Fruit fly (Drosophila melanogaster) whole organism, embryonic: ENCODE results near the gene CG3630.

Experiments
- Abd-B ChIP-seq: fragments of 200-800 bp; sonication (Bioruptor generic); optimal IDR thresholded peaks from 2 replicates; lab custom pipeline; 2018; ENCODE audit warnings: missing biosample characterization, mild to moderate bottlenecking, missing genetic modification characterization, moderate library complexity
- Antp ChIP-seq: fragments of 200-800 bp; sonication (Bioruptor generic); optimal IDR thresholded peaks from 3 replicates; lab custom pipeline; 2016; ENCODE audit warnings: missing biosample characterization, missing genetic modification characterization
- Atf-2 ChIP-seq: fragments of 200-800 bp; sonication (Bioruptor generic); optimal IDR thresholded peaks from 2 replicates; lab custom pipeline; 2016; ENCODE audit warnings: missing biosample characterization, missing genetic modification characterization
- Atf3 ChIP-seq: fragments of 200-800 bp; sonication (Bioruptor generic); optimal IDR thresholded peaks from 3 replicates; lab custom pipeline; 2016; ENCODE audit warnings: missing biosample characterization, missing genetic modification characterization
- CG10147 ChIP-seq: fragments of 200-800 bp; sonication (Bioruptor generic); optimal IDR thresholded peaks from 2 replicates; lab custom pipeline; 2019; ENCODE audit warnings: missing biosample characterization, mild to moderate bottlenecking, missing genetic modification characterization, moderate library complexity
- CG1024 ChIP-seq: fragments of 200-800 bp; sonication (Bioruptor generic); IDR thresholded peaks from 2 replicates; pipeline ENCODE4 v1.3.6; 2022; ENCODE audit warnings: missing biosample characterization, missing genetic modification characterization
- CG10979 ChIP-seq: fragments of 200-800 bp; sonication (Bioruptor generic); optimal IDR thresholded peaks from 2 replicates; lab custom pipeline; 2018; ENCODE audit warnings: missing biosample characterization, mild to moderate bottlenecking, missing genetic modification characterization, moderate library complexity
- CG12299 ChIP-seq: fragments of 200-800 bp; sonication (Bioruptor generic); optimal IDR thresholded peaks from 2 replicates; lab custom pipeline; 2018; ENCODE audit warnings: missing biosample characterization, mild to moderate bottlenecking, missing genetic modification characterization
- CG13287 ChIP-seq: fragments of 200-800 bp; sonication (Bioruptor generic); IDR thresholded peaks from 2 replicates; pipeline ENCODE4 v1.3.6; 2022; ENCODE audit warnings: missing biosample characterization, missing genetic modification characterization; ENCODE audit not compliant: partially characterized antibody
- CG17359 ChIP-seq: fragments of 200-800 bp; sonication (Bioruptor generic); optimal IDR thresholded peaks from 3 replicates; lab custom pipeline; 2018; ENCODE audit warnings: missing biosample characterization, mild to moderate bottlenecking, missing genetic modification characterization, moderate library complexity
- CG18599 ChIP-seq: fragments of 200-800 bp; sonication (Bioruptor generic); optimal IDR thresholded peaks from 3 replicates; lab custom pipeline; 2017; ENCODE audit warnings: missing biosample characterization, missing genetic modification characterization, mild to moderate bottlenecking, moderate library complexity, missing genetic modification reagents
- CG18619 ChIP-seq: fragments of 200-800 bp; sonication (Bioruptor generic); optimal IDR thresholded peaks from 3 replicates; lab custom pipeline; 2017; ENCODE audit warnings: missing biosample characterization, mild to moderate bottlenecking, missing genetic modification characterization
- CG2120 ChIP-seq: fragments of 200-800 bp; sonication (Bioruptor generic); optimal IDR thresholded peaks from 3 replicates; lab custom pipeline; 2016; ENCODE audit warnings: missing biosample characterization, missing genetic modification characterization
- CG30403 ChIP-seq: fragments of 200-800 bp; sonication (Bioruptor generic); optimal IDR thresholded peaks from 3 replicates; lab custom pipeline; 2016; ENCODE audit warnings: missing biosample characterization, missing genetic modification characterization
- CG3065 ChIP-seq: fragments of 200-800 bp; sonication (Bioruptor generic); optimal IDR thresholded peaks from 2 replicates; lab custom pipeline; 2016; ENCODE audit warnings: missing biosample characterization, missing genetic modification characterization
- CG34224 ChIP-seq: fragments of 200-800 bp; sonication (Bioruptor generic); IDR thresholded peaks from 3 replicates; pipeline ENCODE4 v1.3.6; 2022; ENCODE audit warnings: missing biosample characterization, missing genetic modification characterization; ENCODE audit not compliant: partially characterized antibody
- CG6689 ChIP-seq: fragments of 200-800 bp; sonication (Bioruptor generic); IDR thresholded peaks from 2 replicates; pipeline ENCODE4 v1.3.6; 2022; ENCODE audit warnings: missing biosample characterization, missing genetic modification characterization
- CG6854 ChIP-seq: fragments of 200-800 bp; sonication (Bioruptor generic); optimal IDR thresholded peaks from 3 replicates; lab custom pipeline; 2017; ENCODE audit warnings: missing biosample characterization, mild to moderate bottlenecking, missing genetic modification characterization
- CG9876 ChIP-seq: fragments of 200-800 bp; sonication (Bioruptor generic); optimal IDR thresholded peaks from 2 replicates; lab custom pipeline; 2016; ENCODE audit warnings: missing biosample characterization, missing genetic modification characterization
- CG9932 ChIP-seq: fragments of 200-800 bp; sonication (Bioruptor generic); IDR thresholded peaks from 2 replicates; pipeline ENCODE4 v1.3.6; 2022; ENCODE audit warnings: missing biosample characterization, missing genetic modification characterization
- Camta ChIP-seq: fragments of 200-800 bp; sonication (Bioruptor generic); optimal IDR thresholded peaks from 2 replicates; lab custom pipeline; 2016; ENCODE audit warnings: missing biosample characterization, missing genetic modification characterization
- D ChIP-seq, 2 experiments: fragments of 200-800 bp in 1 of 2; fragments of >200 bp in 1 of 2; sonication (Bioruptor generic) in 1 of 2; optimal IDR thresholded peaks; 2 replicates in 1 of 2; 3 replicates in 1 of 2; lab custom pipeline; 2017; ENCODE audit warnings: mild to moderate bottlenecking in 1 of 2, missing biosample characterization in 1 of 2, missing genetic modification characterization in 1 of 2, missing genetic modification reagents in 1 of 2
- Fer3 ChIP-seq: fragments of 200-800 bp; sonication (Bioruptor generic); optimal IDR thresholded peaks from 2 replicates; lab custom pipeline; 2018; ENCODE audit warnings: missing biosample characterization, mild to moderate bottlenecking, missing genetic modification characterization, moderate library complexity
- Gug ChIP-seq: fragments of 200-800 bp; sonication (Bioruptor generic); IDR thresholded peaks from 4 replicates; pipeline ENCODE4 v1.3.6; 2022; ENCODE audit warnings: missing biosample characterization, missing genetic modification characterization
- HLHmδ ChIP-seq: fragments of 200-800 bp; sonication (Bioruptor generic); optimal IDR thresholded peaks from 2 replicates; lab custom pipeline; 2018; ENCODE audit warnings: missing biosample characterization, mild to moderate bottlenecking, missing genetic modification characterization, moderate library complexity
- Lim3 ChIP-seq: fragments of 200-800 bp; sonication (Bioruptor generic); IDR thresholded peaks from 2 replicates; pipeline ENCODE4 v1.3.6; 2022; ENCODE audit warnings: missing biosample characterization, missing genetic modification characterization
- Mad ChIP-seq: fragments of 200-800 bp; sonication (Bioruptor generic); optimal IDR thresholded peaks from 2 replicates; lab custom pipeline; 2016; ENCODE audit warnings: missing biosample characterization, missing genetic modification characterization
- Med ChIP-seq: fragments of 200-800 bp; sonication (Bioruptor generic); peaks from one replicate; lab custom pipeline; 2016; ENCODE audit warnings: missing biosample characterization, missing genetic modification characterization, mild to moderate bottlenecking, inconsistent platforms, moderate library complexity
- Myb ChIP-seq: fragments of 200-800 bp; sonication (Bioruptor generic); optimal IDR thresholded peaks from 2 replicates; lab custom pipeline; 2016; ENCODE audit warnings: missing biosample characterization, missing genetic modification characterization
- Nf-YC ChIP-seq: fragments of 200-800 bp; optimal IDR thresholded peaks from 3 replicates; lab custom pipeline; 2019; ENCODE audit warnings: missing biosample characterization, mild to moderate bottlenecking, missing genetic modification characterization, moderate library complexity
- Optix ChIP-seq: fragments of 200-800 bp; sonication (Bioruptor generic); IDR thresholded peaks from 3 replicates; pipeline ENCODE4 v1.3.6; 2022; ENCODE audit warnings: missing biosample characterization, missing genetic modification characterization
- Trl ChIP-seq, 3 experiments: fragments of >200 bp in 2 of 3; fragments of 200-800 bp in 1 of 3; sonication (Bioruptor generic) in 1 of 3; optimal IDR thresholded peaks; 2 replicates in 1 of 3; 3 replicates in 2 of 3; lab custom pipeline; 2016 to 2017; ENCODE audit warnings: missing biosample characterization in 1 of 3, missing genetic modification characterization in 1 of 3
- Xrp1 ChIP-seq: fragments of 200-800 bp; sonication (Bioruptor generic); IDR thresholded peaks from 2 replicates; pipeline ENCODE4 v1.3.6; 2022; ENCODE audit warnings: missing biosample characterization, missing genetic modification characterization
- amos ChIP-seq: fragments of 200-800 bp; sonication (Bioruptor generic); IDR thresholded peaks from 2 replicates; pipeline ENCODE4 v1.3.6; 2022; ENCODE audit warnings: missing biosample characterization, missing genetic modification characterization; ENCODE audit not compliant: partially characterized antibody
- ci ChIP-seq: fragments of 200-800 bp; sonication (Bioruptor generic); IDR thresholded peaks from 3 replicates; pipeline ENCODE4 v1.3.6; 2022; ENCODE audit warnings: missing biosample characterization, missing genetic modification characterization
- dm ChIP-seq: fragments of 200-800 bp; sonication (Bioruptor generic); optimal IDR thresholded peaks from 3 replicates; lab custom pipeline; 2016; ENCODE audit warnings: missing biosample characterization, missing genetic modification characterization
- gcm ChIP-seq: fragments of 200-800 bp; sonication (Bioruptor generic); optimal IDR thresholded peaks from 2 replicates; lab custom pipeline; 2019; ENCODE audit warnings: missing biosample characterization, mild to moderate bottlenecking, missing genetic modification characterization, moderate library complexity
- gsb ChIP-seq: fragments of 200-800 bp; sonication (Bioruptor generic); IDR thresholded peaks from 2 replicates; pipeline ENCODE4 v1.3.6; 2022; ENCODE audit warnings: missing biosample characterization, missing genetic modification characterization
- hbn ChIP-seq: fragments of 200-800 bp; sonication (Bioruptor generic); IDR thresholded peaks from 2 replicates; pipeline ENCODE4 v1.3.6; 2022; ENCODE audit warnings: missing biosample characterization, missing genetic modification characterization; ENCODE audit not compliant: partially characterized antibody
- inv ChIP-seq: fragments of 200-800 bp; sonication (Bioruptor generic); IDR thresholded peaks from 2 replicates; pipeline ENCODE4 v1.3.6; 2022; ENCODE audit warnings: missing biosample characterization, missing genetic modification characterization; ENCODE audit not compliant: partially characterized antibody
- lmd ChIP-seq: fragments of 200-800 bp; sonication (Bioruptor generic); IDR thresholded peaks from 2 replicates; pipeline ENCODE4 v1.3.6; 2022; ENCODE audit warnings: missing biosample characterization, missing genetic modification characterization
- lola ChIP-seq, 3 experiments: fragments of >200 bp in 2 of 3; fragments of 200-800 bp in 1 of 3; sonication (Bioruptor generic) in 1 of 3; optimal IDR thresholded peaks; 2 replicates each; lab custom pipeline; 2017 to 2019; ENCODE audit warnings: missing biosample characterization in 3 of 3, missing genetic modification characterization in 3 of 3, mild to moderate bottlenecking in 1 of 3, moderate library complexity in 1 of 3
- mam ChIP-seq: fragments of 200-800 bp; sonication (Bioruptor generic); optimal IDR thresholded peaks from 3 replicates; lab custom pipeline; 2016; ENCODE audit warnings: missing biosample characterization, missing genetic modification characterization
- pum ChIP-seq: fragments of 200-800 bp; sonication (Bioruptor generic); optimal IDR thresholded peaks from 2 replicates; lab custom pipeline; 2016; ENCODE audit warnings: missing biosample characterization, missing genetic modification characterization
- sob ChIP-seq: fragments of 200-800 bp; sonication (Bioruptor generic); IDR thresholded peaks from 2 replicates; pipeline ENCODE4 v1.3.6; 2022; ENCODE audit warnings: missing biosample characterization, missing genetic modification characterization
- sqz ChIP-seq: fragments of 200-800 bp; sonication (Bioruptor generic); optimal IDR thresholded peaks from 3 replicates; lab custom pipeline; 2018; ENCODE audit warnings: missing biosample characterization, mild to moderate bottlenecking, missing genetic modification characterization
- tup ChIP-seq: fragments of 200-800 bp; sonication (Bioruptor generic); optimal IDR thresholded peaks from 2 replicates; lab custom pipeline; 2016; ENCODE audit warnings: missing biosample characterization, mild to moderate bottlenecking, missing genetic modification characterization, moderate library complexity
- vnd ChIP-seq: fragments of 200-800 bp; sonication (Bioruptor generic); IDR thresholded peaks from 3 replicates; pipeline ENCODE4 v1.3.6; 2022; ENCODE audit warnings: missing biosample characterization, missing genetic modification characterization; ENCODE audit not compliant: partially characterized antibody
- z ChIP-seq: fragments of 200-800 bp; sonication (Bioruptor generic); IDR thresholded peaks from 3 replicates; pipeline ENCODE4 v1.3.6; 2022; ENCODE audit warnings: missing biosample characterization, missing genetic modification characterization

The CG3630 gene

dm6 chrX:2149478-2149877 lies 12.5 kb upstream of the CG3630 start, which contains the start of gene bcn92 (continued):
- peak in 1 of 3 experiments; percentile 21 for TF ChIP-seq lola (GFP tag; optimal IDR thresholded peaks at IDR 0.05; lab: Kevin White, UChicago)
- TF ChIP-seq Nf-YC (tag; lab: Kevin White, UChicago): peak; percentile 37
- no peak for TF ChIP-seq CG12299 (tag; lab: Kevin White, UChicago)
- TF ChIP-seq CG18619 (GFP tag; lab: Kevin White, UChicago): no peak
- no peak for TF ChIP-seq Lim3 (GFP tag; lab: Robert Waterston, UW)
- peak; percentile 96 for TF ChIP-seq hbn
- TF ChIP-seq HLHmδ (GFP tag; lab: Kevin White, UChicago): peak; percentile 4
- TF ChIP-seq Optix: 0 out of 3 replicates have a peak, but pooled peaks have one; percentile 12
- peak; percentile 65 for TF ChIP-seq CG2120 (GFP tag; lab: Kevin White, UChicago)
- peak; percentile 41 for TF ChIP-seq Antp
- TF ChIP-seq D (optimal IDR thresholded peaks at IDR 0.05; lab: Kevin White, UChicago): no peak
- TF ChIP-seq D (GFP tag; optimal IDR thresholded peaks at IDR 0.05; lab: Kevin White, UChicago): no peak
- TF ChIP-seq z (GFP tag; lab: Robert Waterston, UW): no peak
- peak; percentile 84 for TF ChIP-seq CG9932
- TF ChIP-seq CG30403: peak; percentile 61
- peak; percentile 56; the same call in 2 of the 4 replicates for TF ChIP-seq Gug (GFP tag; lab: Robert Waterston, UW)
- 0 out of 2 replicates have a peak, but pooled peaks have one; percentile 11 for TF ChIP-seq CG1024
- no peak for TF ChIP-seq Atf3 (GFP tag; lab: Kevin White, UChicago)
- peak; percentile 64 for TF ChIP-seq dm
- peak; percentile 97 for TF ChIP-seq amos (GFP tag; lab: Robert Waterston, UW)
- TF ChIP-seq CG10147 (GFP tag; lab: Kevin White, UChicago): peak; percentile 29
- TF ChIP-seq inv (GFP tag; lab: Robert Waterston, UW): peak; percentile 93
- TF ChIP-seq CG9876 (GFP tag; lab: Kevin White, UChicago): no peak
- TF ChIP-seq Atf-2 (GFP tag; lab: Kevin White, UChicago): peak; percentile 2
- TF ChIP-seq mam (GFP tag; lab: Kevin White, UChicago): peak; percentile 54
- peak; percentile 7 for TF ChIP-seq Abd-B (GFP tag; lab: Kevin White, UChicago)
- peak; percentile 18 for TF ChIP-seq CG18599
- TF ChIP-seq Xrp1 (GFP tag; lab: Robert Waterston, UW): peak; percentile 15; the same call in 1 of the 2 replicates
- TF ChIP-seq Med (GFP tag; lab: Kevin White, UChicago): peak; percentile 92
- peak; percentile 32 for TF ChIP-seq pum (GFP tag; lab: Kevin White, UChicago)
- peak; percentile 3 for TF ChIP-seq CG17359
- TF ChIP-seq CG13287 (GFP tag; lab: Robert Waterston, UW): peak; percentile 96
- TF ChIP-seq CG34224 (GFP tag; lab: Robert Waterston, UW): peak; percentile 93
- TF ChIP-seq Fer3: peak; percentile 22
- peak; percentile 18; the same call in 1 of the 2 replicates for TF ChIP-seq CG6689 (GFP tag; lab: Robert Waterston, UW)
- TF ChIP-seq Mad (GFP tag; lab: Kevin White, UChicago): peak; percentile 39
- TF ChIP-seq CG10979: peak; percentile 7
- peak; percentile 45 for TF ChIP-seq Myb (GFP tag; lab: Kevin White, UChicago)
- TF ChIP-seq gsb: no peak
- peak; percentile 45 for TF ChIP-seq Camta (GFP tag; lab: Kevin White, UChicago)
- TF ChIP-seq Trl (optimal IDR thresholded peaks at IDR 0.05; lab: Kevin White, UChicago): no peak
- peak; percentile 26 for TF ChIP-seq Trl (GFP tag; optimal IDR thresholded peaks at IDR 0.05; lab: Kevin White, UChicago)
- peak; percentile 57 for TF ChIP-seq sob (GFP tag; lab: Robert Waterston, UW)
- TF ChIP-seq CG6854 (GFP tag; lab: Kevin White, UChicago): no peak
- TF ChIP-seq sqz (GFP tag; lab: Kevin White, UChicago): peak; percentile 19
- no peak for TF ChIP-seq gcm (GFP tag; lab: Kevin White, UChicago)
- TF ChIP-seq vnd (GFP tag; lab: Robert Waterston, UW): peak; percentile 93
- peak; percentile 3 for TF ChIP-seq tup (GFP tag; lab: Kevin White, UChicago)
- peak; percentile 35; the same call in 1 of the 3 replicates for TF ChIP-seq ci
- TF ChIP-seq lmd (GFP tag; lab: Robert Waterston, UW): no peak; the same call in 1 of the 2 replicates
- no peak for TF ChIP-seq CG3065 (GFP tag; lab: Kevin White, UChicago)
